Worm (Caenorhabditis elegans): ENCODE data around the gene nipa-1.

nipa-1 gene

ce11 chrIII:3109564-3109963 is 17.4 kb downstream of the nipa-1 start:
- no peak for TF ChIP-seq sea-2 (GFP tag; optimal IDR thresholded peaks at IDR 0.05)
- no peak for TF ChIP-seq nhr-76 (tag; optimal IDR thresholded peaks at IDR 0.05)
- no peak for TF ChIP-seq ceh-82 (tag; optimal IDR thresholded peaks at IDR 0.05)
- TF ChIP-seq jun-1 (tag; optimal IDR thresholded peaks at IDR 0.05): no peak
- TF ChIP-seq fos-1 (tag; optimal IDR thresholded peaks at IDR 0.05): no peak
- no peak for TF ChIP-seq eor-1 (tag; optimal IDR thresholded peaks at IDR 0.05)
- TF ChIP-seq elt-2 (tag; optimal IDR thresholded peaks at IDR 0.05): no peak
- no peak for TF ChIP-seq fkh-2 (tag; optimal IDR thresholded peaks at IDR 0.05)
- no peak for TF ChIP-seq ZK546.5 (tag; optimal IDR thresholded peaks at IDR 0.05)
- TF ChIP-seq pha-4 (tag; optimal IDR thresholded peaks at IDR 0.05): no peak
- TF ChIP-seq snpc-4 (tag; optimal IDR thresholded peaks at IDR 0.05): no peak
- no peak for TF ChIP-seq aly-2 (tag; optimal IDR thresholded peaks at IDR 0.05)
- TF ChIP-seq ceh-16 (tag; optimal IDR thresholded peaks at IDR 0.05): no peak
- no peak for TF ChIP-seq tbx-2 (tag; optimal IDR thresholded peaks at IDR 0.05)
- no peak for TF ChIP-seq nhr-43 (tag; optimal IDR thresholded peaks at IDR 0.05; ENCODE audit: poor library complexity, severe bottlenecking)

- TF ChIP-seq nhr-77 (tag; optimal IDR thresholded peaks at IDR 0.05) (no peak), unc-39 (tag; optimal IDR thresholded peaks at IDR 0.05) (no peak), fos-1 (tag; optimal IDR thresholded peaks at IDR 0.05) (no peak), jun-1 (tag; optimal IDR thresholded peaks at IDR 0.05) (no peak), ama-1 (optimal IDR thresholded peaks at IDR 0.05) (no peak), nhr-25 (tag; optimal IDR thresholded peaks at IDR 0.05) (no peak), nhr-76 (tag; optimal IDR thresholded peaks at IDR 0.05) (no peak), nfya-1 (tag; optimal IDR thresholded peaks at IDR 0.05; ENCODE audit: insufficient read depth) (no peak), tbx-2 (tag; optimal IDR thresholded peaks at IDR 0.05) (no peak), mml-1 (tag; optimal IDR thresholded peaks at IDR 0.05) (no peak), ceh-16 (tag; optimal IDR thresholded peaks at IDR 0.05) (no peak), nhr-28 (tag; optimal IDR thresholded peaks at IDR 0.05) (no peak), mdl-1 (tag; optimal IDR thresholded peaks at IDR 0.05) (no peak), nhr-12 (tag; optimal IDR thresholded peaks at IDR 0.05) (no peak)
Observed at ce11 chrIII:3108804-3109203, 18.1 kb downstream of the nipa-1 start.

- TF ChIP-seq ZK546.5 (tag; optimal IDR thresholded peaks at IDR 0.05) (no peak), nhr-43 (tag; optimal IDR thresholded peaks at IDR 0.05; ENCODE audit: poor library complexity, severe bottlenecking) (no peak), snpc-4 (tag; optimal IDR thresholded peaks at IDR 0.05) (no peak)
Observed at ce11 chrIII:3107530-3107929, 19.4 kb downstream of the nipa-1 start.

- TF ChIP-seq elt-1 (tag; optimal IDR thresholded peaks at IDR 0.05): no peak
- TF ChIP-seq nhr-28 (tag; optimal IDR thresholded peaks at IDR 0.05): no peak
- TF ChIP-seq nhr-12 (tag; optimal IDR thresholded peaks at IDR 0.05): no peak
- TF ChIP-seq R02D3.7 (tag; optimal IDR thresholded peaks at IDR 0.05): no peak
- TF ChIP-seq nhr-77 (tag; optimal IDR thresholded peaks at IDR 0.05): no peak
- TF ChIP-seq ceh-16 (tag; optimal IDR thresholded peaks at IDR 0.05): no peak
- no peak for TF ChIP-seq fkh-10 (GFP tag; optimal IDR thresholded peaks at IDR 0.05)
- TF ChIP-seq unc-62 (GFP tag; optimal IDR thresholded peaks at IDR 0.05): no peak
- no peak for TF ChIP-seq elt-3 (tag; optimal IDR thresholded peaks at IDR 0.05)
- no peak for TF ChIP-seq elt-2 (tag; optimal IDR thresholded peaks at IDR 0.05)
- no peak for TF ChIP-seq nhr-43 (tag; optimal IDR thresholded peaks at IDR 0.05; ENCODE audit: poor library complexity, severe bottlenecking)
- TF ChIP-seq ama-1 (optimal IDR thresholded peaks at IDR 0.05): no peak
- TF ChIP-seq pqm-1 (tag; optimal IDR thresholded peaks at IDR 0.05): no peak
- no peak for TF ChIP-seq unc-39 (tag; optimal IDR thresholded peaks at IDR 0.05)
- no peak for TF ChIP-seq ceh-9 (tag; optimal IDR thresholded peaks at IDR 0.05)
Observed at ce11 chrIII:3106301-3106700, 20.6 kb downstream of the nipa-1 start.

- TF ChIP-seq nhr-67 (tag; optimal IDR thresholded peaks at IDR 0.05) (no peak), ZK546.5 (tag; optimal IDR thresholded peaks at IDR 0.05) (no peak), ceh-82 (tag; optimal IDR thresholded peaks at IDR 0.05) (no peak), ztf-11 (tag; optimal IDR thresholded peaks at IDR 0.05) (no peak), nhr-23 (tag; optimal IDR thresholded peaks at IDR 0.05) (no peak), nhr-237 (tag; optimal IDR thresholded peaks at IDR 0.05) (no peak), elt-3 (tag; optimal IDR thresholded peaks at IDR 0.05) (no peak)
Observed at ce11 chrIII:3105212-3105611, 21.7 kb downstream of the nipa-1 start.
